Worm (Caenorhabditis elegans): ENCODE data around the gene W06E11.1.

The W06E11.1 gene

ce11 chrIII:641759-642158, at the start of gene W06E11.1:
TSS of gene W06E11.1 (plus strand) at chrIII:642059.
- TF ChIP-seq Y79H2A.3 (GFP tag; conservative IDR thresholded peaks at IDR 0.05): no peak
- TF ChIP-seq F37B4.10 (GFP tag; IDR thresholded peaks at IDR 0.05): no peak
- TF ChIP-seq tbx-9 (tag; optimal IDR thresholded peaks at IDR 0.05; ENCODE audit: borderline replicate concordance): no peak
- TF ChIP-seq hsf-1 (GFP tag; IDR thresholded peaks at IDR 0.05): no peak
- no peak for TF ChIP-seq ztf-26 (tag; optimal IDR thresholded peaks at IDR 0.05)
- no peak for TF ChIP-seq rec-8 (tag; optimal IDR thresholded peaks at IDR 0.05)
- no peak for TF ChIP-seq pha-4 (tag; optimal IDR thresholded peaks at IDR 0.05)
- TF ChIP-seq zim-3 (tag; optimal IDR thresholded peaks at IDR 0.05): no peak
- no peak for TF ChIP-seq athp-1 (tag; optimal IDR thresholded peaks at IDR 0.05)
- no peak for TF ChIP-seq nfya-2 (GFP tag; IDR thresholded peaks at IDR 0.05)
- no peak for TF ChIP-seq B0261.1 (tag; optimal IDR thresholded peaks at IDR 0.05)
- no peak for TF ChIP-seq hmg-20 (GFP tag; IDR thresholded peaks at IDR 0.05)

- TF ChIP-seq lag-1 (GFP tag; IDR thresholded peaks at IDR 0.05): no peak
- 0 out of 2 replicates have a peak, but pooled peaks have one; percentile 36 for TF ChIP-seq ztf-28 (GFP tag; IDR thresholded peaks at IDR 0.05)
- no peak for TF ChIP-seq pha-4 (tag; optimal IDR thresholded peaks at IDR 0.05)
- no peak for TF ChIP-seq Y53F4B.3 (GFP tag; IDR thresholded peaks at IDR 0.05)
- peak; percentile 70 for TF ChIP-seq zfh-2 (GFP tag; conservative IDR thresholded peaks at IDR 0.05)
- no peak for TF ChIP-seq sptf-2 (GFP tag; optimal IDR thresholded peaks at IDR 0.05)
- TF ChIP-seq hrde-1 (tag; optimal IDR thresholded peaks at IDR 0.05; ENCODE audit: borderline replicate concordance): no peak
- no peak for TF ChIP-seq atf-7 (tag; optimal IDR thresholded peaks at IDR 0.05)
- TF ChIP-seq F52B5.7 (tag; optimal IDR thresholded peaks at IDR 0.05): no peak
- no peak for TF ChIP-seq let-526 (GFP tag; IDR thresholded peaks at IDR 0.05)
- TF ChIP-seq egrh-3 (GFP tag; IDR thresholded peaks at IDR 0.05): peak; percentile 42; the same call in 1 of the 2 replicates
- TF ChIP-seq lsy-27 (tag; optimal IDR thresholded peaks at IDR 0.05; ENCODE audit: borderline replicate concordance, insufficient read depth): no peak
Observed at ce11 chrIII:595449-595848, 46.4 kb upstream of the W06E11.1 start.

ce11 chrIII:598168-598567, 43.7 kb upstream of the W06E11.1 start:
- TF ChIP-seq D2030.7 (GFP tag; IDR thresholded peaks at IDR 0.05): no peak
- TF ChIP-seq nfya-1 (tag; optimal IDR thresholded peaks at IDR 0.05; ENCODE audit: borderline replicate concordance, insufficient read depth): no peak
- no peak for TF ChIP-seq cebp-1 (GFP tag; IDR thresholded peaks at IDR 0.05)
- peak; percentile 60 for TF ChIP-seq cebp-1 (tag; optimal IDR thresholded peaks at IDR 0.05)
- peak; percentile 22 for TF ChIP-seq efl-1 (GFP tag; optimal IDR thresholded peaks at IDR 0.05)
- no peak for TF ChIP-seq lin-26 (GFP tag; IDR thresholded peaks at IDR 0.05)
- TF ChIP-seq lin-35 (GFP tag; optimal IDR thresholded peaks at IDR 0.05): no peak
- peak; percentile 25 for TF ChIP-seq K12H6.12 (tag; optimal IDR thresholded peaks at IDR 0.05)
- no peak for TF ChIP-seq lag-1 (GFP tag; IDR thresholded peaks at IDR 0.05)
- TF ChIP-seq hmg-1.2 (GFP tag; IDR thresholded peaks at IDR 0.05): peak; percentile 96
- no peak for TF ChIP-seq nfyb-1 (GFP tag; IDR thresholded peaks at IDR 0.05)
- TF ChIP-seq snpc-4 (GFP tag; optimal IDR thresholded peaks at IDR 0.05): no peak
- TF ChIP-seq snpc-4 (tag; optimal IDR thresholded peaks at IDR 0.05): no peak
- TF ChIP-seq madf-3 (GFP tag; IDR thresholded peaks at IDR 0.05): 0 out of 2 replicates have a peak, but pooled peaks have one; percentile 9
- TF ChIP-seq C06A6.2 (GFP tag; conservative IDR thresholded peaks at IDR 0.05): no peak
- 0 out of 2 replicates have a peak, but pooled peaks have one; percentile 22 for TF ChIP-seq Y53G8AR.9 (GFP tag; conservative IDR thresholded peaks at IDR 0.05)
- TF ChIP-seq bed-2 (GFP tag; IDR thresholded peaks at IDR 0.05): no peak
- no peak for TF ChIP-seq Y79H2A.3 (GFP tag; conservative IDR thresholded peaks at IDR 0.05)
- TF ChIP-seq lsy-27 (tag; optimal IDR thresholded peaks at IDR 0.05; ENCODE audit: borderline replicate concordance, insufficient read depth): no peak
- TF ChIP-seq lsl-1 (GFP tag; optimal IDR thresholded peaks at IDR 0.05): no peak
- TF ChIP-seq F57A8.1 (GFP tag; optimal IDR thresholded peaks at IDR 0.05): no peak
- TF ChIP-seq F23B12.7 (tag; optimal IDR thresholded peaks at IDR 0.05; ENCODE audit: insufficient read depth): no peak
- no peak for TF ChIP-seq atf-7 (tag; optimal IDR thresholded peaks at IDR 0.05)
- no peak for TF ChIP-seq nhr-120 (GFP tag; IDR thresholded peaks at IDR 0.05)
- peak; percentile 93 for TF ChIP-seq zfh-2 (GFP tag; conservative IDR thresholded peaks at IDR 0.05)
- no peak for TF ChIP-seq F49E8.2 (tag; optimal IDR thresholded peaks at IDR 0.05; ENCODE audit: insufficient read depth)
- TF ChIP-seq mxl-1 (tag; optimal IDR thresholded peaks at IDR 0.05): no peak

Measured in whole organism, young adult.